Fruit fly (Drosophila melanogaster) whole organism, embryonic: ENCODE measurements around the gene ppk24.
A peak's percentile ranks its signal among the peaks of the same experiment; 100 is the strongest.

ENCODE experiments used
- Abd-B ChIP-seq: fragments of 200-800 bp; sonication (Bioruptor generic); optimal IDR thresholded peaks from 2 replicates; lab custom pipeline; 2018; ENCODE audit warnings: missing biosample characterization, mild to moderate bottlenecking, missing genetic modification characterization, moderate library complexity
- Aef1 ChIP-seq: fragments of 200-800 bp; sonication (Bioruptor generic); IDR thresholded peaks from 3 replicates; pipeline ENCODE4 v1.3.6; 2022; ENCODE audit warnings: missing biosample characterization, missing genetic modification characterization
- CG11560 ChIP-seq: fragments of 200-800 bp; sonication (Bioruptor generic); IDR thresholded peaks from 3 replicates; pipeline ENCODE4 v1.3.6; 2022; ENCODE audit warnings: missing biosample characterization, missing genetic modification characterization
- CG14441 ChIP-seq: fragments of 200-800 bp; sonication (Bioruptor generic); IDR thresholded peaks from 2 replicates; pipeline ENCODE4 v1.3.6; 2022; ENCODE audit warnings: missing biosample characterization, missing genetic modification characterization
- CG2120 ChIP-seq: fragments of 200-800 bp; sonication (Bioruptor generic); optimal IDR thresholded peaks from 3 replicates; lab custom pipeline; 2016; ENCODE audit warnings: missing biosample characterization, missing genetic modification characterization
- CG30020 ChIP-seq: fragments of 200-800 bp; optimal IDR thresholded peaks from 2 replicates; lab custom pipeline; 2019; ENCODE audit warnings: missing biosample characterization, mild to moderate bottlenecking, missing genetic modification characterization, moderate library complexity
- CG30431 ChIP-seq: fragments of 200-800 bp; sonication (Bioruptor generic); optimal IDR thresholded peaks from 2 replicates; lab custom pipeline; 2017; ENCODE audit warnings: missing biosample characterization, missing genetic modification characterization
- CG3281 ChIP-seq: fragments of 200-800 bp; sonication (Bioruptor generic); optimal IDR thresholded peaks from 3 replicates; lab custom pipeline; 2017; ENCODE audit warnings: missing biosample characterization, mild to moderate bottlenecking, missing genetic modification characterization
- CG3726 ChIP-seq: fragments of 200-800 bp; sonication (Bioruptor generic); IDR thresholded peaks from 3 replicates; pipeline ENCODE4, ENCODE4 v1.3.6; 2022; ENCODE audit warnings: missing biosample characterization, missing genetic modification characterization
- CG3995 ChIP-seq: fragments of 200-800 bp; sonication (Bioruptor generic); optimal IDR thresholded peaks from 3 replicates; lab custom pipeline; 2016; ENCODE audit warnings: missing biosample characterization, missing genetic modification characterization
- CG43689 ChIP-seq: fragments of 200-800 bp; sonication (Bioruptor generic); IDR thresholded peaks from 2 replicates; pipeline ENCODE4 v1.3.6; 2022; ENCODE audit warnings: missing biosample characterization, missing genetic modification characterization
- CG5180 ChIP-seq: fragments of 200-800 bp; sonication (Bioruptor generic); optimal IDR thresholded peaks from 3 replicates; lab custom pipeline; 2017; ENCODE audit warnings: missing biosample characterization, missing genetic modification characterization, mild to moderate bottlenecking, moderate library complexity, missing genetic modification reagents
- CG6765 ChIP-seq: fragments of 200-800 bp; sonication (Bioruptor generic); optimal IDR thresholded peaks from 3 replicates; lab custom pipeline; 2017; ENCODE audit warnings: missing biosample characterization, mild to moderate bottlenecking, missing genetic modification characterization
- CG7745 ChIP-seq: fragments of 200-800 bp; sonication (Bioruptor generic); optimal IDR thresholded peaks from 2 replicates; lab custom pipeline; 2018; ENCODE audit warnings: missing biosample characterization, mild to moderate bottlenecking, missing genetic modification characterization, moderate library complexity
- CG8765 ChIP-seq: fragments of 200-800 bp; sonication (Bioruptor generic); IDR thresholded peaks from 2 replicates; pipeline ENCODE4 v1.3.6; 2022; ENCODE audit warnings: missing biosample characterization, missing genetic modification characterization
- CG8924 ChIP-seq: fragments of 200-800 bp; optimal IDR thresholded peaks from 3 replicates; lab custom pipeline; 2019; ENCODE audit warnings: missing biosample characterization, mild to moderate bottlenecking, missing genetic modification characterization, moderate library complexity
- CG9797 ChIP-seq: fragments of 200-800 bp; sonication (Bioruptor generic); optimal IDR thresholded peaks from 3 replicates; lab custom pipeline; 2018; ENCODE audit warnings: missing biosample characterization, mild to moderate bottlenecking, missing genetic modification characterization
- CHES-1-like ChIP-seq: fragments of 200-800 bp; sonication (Bioruptor generic); optimal IDR thresholded peaks from 2 replicates; lab custom pipeline; 2016; ENCODE audit warnings: missing biosample characterization, missing genetic modification characterization
- CrebB ChIP-seq: fragments of 200-800 bp; sonication (Bioruptor generic); optimal IDR thresholded peaks from 3 replicates; lab custom pipeline; 2018; ENCODE audit warnings: missing biosample characterization, mild to moderate bottlenecking, missing genetic modification characterization
- Dll ChIP-seq: fragments of 200-800 bp; sonication (Bioruptor generic); IDR thresholded peaks from 4 replicates; pipeline ENCODE4 v1.3.6; 2022; ENCODE audit warnings: missing biosample characterization, missing genetic modification characterization; ENCODE audit not compliant: partially characterized antibody
- Fer1 ChIP-seq: fragments of 200-800 bp; sonication (Bioruptor generic); optimal IDR thresholded peaks from 2 replicates; lab custom pipeline; 2017; ENCODE audit warnings: missing biosample characterization, mild to moderate bottlenecking, missing genetic modification characterization
- Hey ChIP-seq: fragments of 200-800 bp; sonication (Bioruptor generic); optimal IDR thresholded peaks from 3 replicates; lab custom pipeline; 2018; ENCODE audit warnings: missing biosample characterization, mild to moderate bottlenecking, missing genetic modification characterization
- Hr51 ChIP-seq, 2 experiments: fragments of 200-800 bp; sonication (Bioruptor generic); optimal IDR thresholded peaks; 2 replicates in 1 of 2; 3 replicates in 1 of 2; lab custom pipeline; 2016 to 2018; ENCODE audit warnings: missing biosample characterization in 2 of 2, missing genetic modification characterization in 2 of 2, mild to moderate bottlenecking in 1 of 2, moderate library complexity in 1 of 2
- NC2α ChIP-seq: fragments of 200-800 bp; sonication (Bioruptor generic); optimal IDR thresholded peaks from 2 replicates; lab custom pipeline; 2016; ENCODE audit warnings: missing biosample characterization, missing genetic modification characterization
- Nf-YB ChIP-seq: fragments of 200-800 bp; sonication (Bioruptor generic); optimal IDR thresholded peaks from 3 replicates; lab custom pipeline; 2019; ENCODE audit warnings: missing biosample characterization, mild to moderate bottlenecking, missing genetic modification characterization, moderate library complexity
- Ssrp ChIP-seq: fragments of 200-800 bp; sonication (Bioruptor generic); optimal IDR thresholded peaks from 2 replicates; lab custom pipeline; 2018; ENCODE audit warnings: missing biosample characterization, mild to moderate bottlenecking, missing genetic modification characterization, moderate library complexity
- bab2 ChIP-seq: fragments of 200-800 bp; sonication (Bioruptor generic); optimal IDR thresholded peaks from 2 replicates; lab custom pipeline; 2016; ENCODE audit warnings: missing biosample characterization, missing genetic modification characterization
- bsh ChIP-seq, 2 experiments: fragments of 200-800 bp; sonication (Bioruptor generic); optimal IDR thresholded peaks; 2 replicates each; lab custom pipeline; 2017 to 2018; ENCODE audit warnings: mild to moderate bottlenecking in 2 of 2, missing biosample characterization in 2 of 2, missing genetic modification characterization in 2 of 2, moderate library complexity in 1 of 2
- btn ChIP-seq: fragments of 200-800 bp; sonication (Bioruptor generic); optimal IDR thresholded peaks from 2 replicates; lab custom pipeline; 2016; ENCODE audit warnings: missing biosample characterization, missing genetic modification characterization
- cas ChIP-seq: fragments of 200-800 bp; sonication (Bioruptor generic); IDR thresholded peaks from 2 replicates; pipeline ENCODE4 v1.3.6; 2022; ENCODE audit warnings: missing biosample characterization, missing genetic modification characterization
- cg ChIP-seq: fragments of 200-800 bp; sonication (Bioruptor generic); optimal IDR thresholded peaks from 3 replicates; lab custom pipeline; 2019; ENCODE audit warnings: missing biosample characterization, mild to moderate bottlenecking, missing genetic modification characterization, moderate library complexity
- crc ChIP-seq: fragments of 200-800 bp; sonication (Bioruptor generic); optimal IDR thresholded peaks from 2 replicates; lab custom pipeline; 2016; ENCODE audit warnings: missing biosample characterization, missing genetic modification characterization
- crp ChIP-seq, 2 experiments: fragments of 200-800 bp; sonication (Bioruptor generic); optimal IDR thresholded peaks; 2 replicates in 1 of 2; 3 replicates in 1 of 2; lab custom pipeline; 2017; ENCODE audit warnings: missing biosample characterization in 2 of 2, missing genetic modification characterization in 2 of 2, mild to moderate bottlenecking in 1 of 2, moderate library complexity in 1 of 2
- dimm ChIP-seq: fragments of 200-800 bp; sonication (Bioruptor generic); IDR thresholded peaks from 2 replicates; pipeline ENCODE4 v1.3.6; 2022; ENCODE audit warnings: missing biosample characterization, missing genetic modification characterization
- fd102C ChIP-seq: fragments of 200-800 bp; sonication (Bioruptor generic); optimal IDR thresholded peaks from 2 replicates; lab custom pipeline; 2018; ENCODE audit warnings: missing biosample characterization, mild to moderate bottlenecking, missing genetic modification characterization, moderate library complexity
- gcm2 ChIP-seq: fragments of 200-800 bp; sonication (Bioruptor generic); optimal IDR thresholded peaks from 2 replicates; lab custom pipeline; 2016; ENCODE audit warnings: missing biosample characterization, missing genetic modification characterization
- grau ChIP-seq: fragments of 200-800 bp; optimal IDR thresholded peaks from 3 replicates; lab custom pipeline; 2019; ENCODE audit warnings: missing biosample characterization, mild to moderate bottlenecking, missing genetic modification characterization, moderate library complexity
- gsb ChIP-seq: fragments of 200-800 bp; sonication (Bioruptor generic); IDR thresholded peaks from 2 replicates; pipeline ENCODE4 v1.3.6; 2022; ENCODE audit warnings: missing biosample characterization, missing genetic modification characterization
- ind ChIP-seq: fragments of 200-800 bp; sonication (Bioruptor generic); optimal IDR thresholded peaks from 3 replicates; lab custom pipeline; 2016; ENCODE audit warnings: missing biosample characterization, missing genetic modification characterization
- nerfin-2 ChIP-seq: fragments of 200-800 bp; sonication (Bioruptor generic); IDR thresholded peaks from 2 replicates; pipeline ENCODE4 v1.3.6; 2022; ENCODE audit warnings: missing biosample characterization, missing genetic modification characterization; ENCODE audit not compliant: partially characterized antibody
- onecut ChIP-seq: fragments of 200-800 bp; sonication (Bioruptor generic); IDR thresholded peaks from 2 replicates; pipeline ENCODE4 v1.3.6; 2022; ENCODE audit warnings: missing biosample characterization, missing genetic modification characterization
- pan ChIP-seq, 4 experiments: fragments of >200 bp in 3 of 4; fragments of 200-800 bp in 1 of 4; sonication (Bioruptor generic) in 1 of 4; optimal IDR thresholded peaks in 3 of 4; IDR thresholded peaks in 1 of 4; 2 replicates each; pipeline versions ENCODE4 v1.3.6 to Lab custom; 2017 to 2022; ENCODE audit warnings: missing biosample characterization in 2 of 4, missing genetic modification characterization in 2 of 4, mixed read lengths in 1 of 4
- prd ChIP-seq, 3 experiments: fragments of >200 bp in 2 of 3; fragments of 200-800 bp in 1 of 3; sonication (Bioruptor generic) in 1 of 3; optimal IDR thresholded peaks in 2 of 3; IDR thresholded peaks in 1 of 3; 2 replicates in 2 of 3; 3 replicates in 1 of 3; pipeline versions ENCODE4 v1.3.6 to Lab custom; 2017 to 2022; ENCODE audit warnings: missing biosample characterization in 1 of 3, missing genetic modification characterization in 1 of 3
- ranshi ChIP-seq: fragments of 200-800 bp; sonication (Bioruptor generic); IDR thresholded peaks from 2 replicates; pipeline ENCODE4 v1.3.6; 2022; ENCODE audit warnings: missing biosample characterization, missing genetic modification characterization
- sens ChIP-seq: fragments of 200-800 bp; sonication (Bioruptor generic); peaks from one replicate; lab custom pipeline; 2016; ENCODE audit warnings: missing biosample characterization, missing genetic modification characterization
- sima ChIP-seq: fragments of 200-800 bp; sonication (Bioruptor generic); optimal IDR thresholded peaks from 2 replicates; lab custom pipeline; 2016; ENCODE audit warnings: missing biosample characterization, missing genetic modification characterization
- sqz ChIP-seq: fragments of 200-800 bp; sonication (Bioruptor generic); optimal IDR thresholded peaks from 3 replicates; lab custom pipeline; 2018; ENCODE audit warnings: missing biosample characterization, mild to moderate bottlenecking, missing genetic modification characterization
- stwl ChIP-seq: fragments of 200-800 bp; sonication (Bioruptor generic); optimal IDR thresholded peaks from 3 replicates; lab custom pipeline; 2018; ENCODE audit warnings: missing biosample characterization, mild to moderate bottlenecking, missing genetic modification characterization, moderate library complexity
- ttk ChIP-seq: fragments of 200-800 bp; sonication (Bioruptor generic); IDR thresholded peaks from 2 replicates; pipeline ENCODE4 v2.1.2; 2022; ENCODE audit warnings: missing biosample characterization, missing genetic modification characterization
- vnd ChIP-seq: fragments of 200-800 bp; sonication (Bioruptor generic); IDR thresholded peaks from 3 replicates; pipeline ENCODE4 v1.3.6; 2022; ENCODE audit warnings: missing biosample characterization, missing genetic modification characterization; ENCODE audit not compliant: partially characterized antibody
- yki ChIP-seq: fragments of >200 bp; optimal IDR thresholded peaks from 3 replicates; lab custom pipeline; 2018

ppk24 gene

dm6 chr3R:31254808-31255207 lies 10.7 kb upstream of the ppk24 start, which contains the start of the genes CG1750 and spn-F (continued):
- TF ChIP-seq CG11560 (tag; lab: Robert Waterston, UW) (no peak), CG14441 (GFP tag; lab: Robert Waterston, UW) (no peak), CG43689 (no peak), Fer1 (GFP tag; lab: Kevin White, UChicago) (no peak), bsh (GFP tag; optimal IDR thresholded peaks at IDR 0.05; lab: Kevin White, UChicago) (no peak), sima (GFP tag; lab: Kevin White, UChicago) (no peak), crp (GFP tag; optimal IDR thresholded peaks at IDR 0.05; lab: Kevin White, UChicago) (peak; percentile 81 to 95), CrebB (tag; lab: Kevin White, UChicago) (no peak), nerfin-2 (GFP tag; lab: Robert Waterston, UW) (no peak), cg (GFP tag; lab: Kevin White, UChicago) (no peak), CG5180 (GFP tag; lab: Kevin White, UChicago) (no peak), CG2120 (GFP tag; lab: Kevin White, UChicago) (no peak), CG9797 (peak; percentile 75), sens (GFP tag; lab: Kevin White, UChicago) (peak; percentile 60), yki (lab: Kevin White, UChicago) (no peak), CG7745 (tag; lab: Kevin White, UChicago) (no peak), ttk (GFP tag; lab: Robert Waterston, UW) (no peak), NC2α (GFP tag; lab: Kevin White, UChicago) (no peak), Aef1 (no peak), dimm (GFP tag; lab: Robert Waterston, UW) (no peak), Hey (tag; lab: Kevin White, UChicago) (no peak), onecut (GFP tag; lab: Robert Waterston, UW) (no peak), CHES-1-like (GFP tag; lab: Kevin White, UChicago) (no peak), cas (no peak), gcm2 (GFP tag; lab: Kevin White, UChicago) (no peak), sqz (GFP tag; lab: Kevin White, UChicago) (no peak), CG3995 (GFP tag; lab: Kevin White, UChicago) (peak; percentile 84), grau (tag; lab: Kevin White, UChicago) (no peak), vnd (GFP tag; lab: Robert Waterston, UW) (no peak), CG6765 (GFP tag; lab: Kevin White, UChicago) (no peak), Ssrp (tag; lab: Kevin White, UChicago) (no peak), pan (optimal IDR thresholded peaks at IDR 0.05; lab: Kevin White, UChicago) (no peak), pan (GFP tag; optimal IDR thresholded peaks at IDR 0.05 in 1 of 2, IDR thresholded peaks at IDR 0.05 in 1 of 2) (no peak), CG30431 (no peak), CG8765 (GFP tag; lab: Robert Waterston, UW) (no peak), bab2 (no peak), Dll (GFP tag; lab: Robert Waterston, UW) (peak; percentile 89), CG3281 (GFP tag; lab: Kevin White, UChicago) (no peak), gsb (GFP tag; lab: Robert Waterston, UW) (no peak), CG8924 (no peak), Nf-YB (GFP tag; lab: Kevin White, UChicago) (no peak), ind (GFP tag; lab: Kevin White, UChicago) (no peak), Abd-B (GFP tag; lab: Kevin White, UChicago) (peak; percentile 33), prd (optimal IDR thresholded peaks at IDR 0.05; lab: Kevin White, UChicago) (no peak), prd (GFP tag; IDR thresholded peaks at IDR 0.05; lab: Robert Waterston, UW) (no peak), fd102C (GFP tag; lab: Kevin White, UChicago) (no peak), Hr51 (GFP tag; optimal IDR thresholded peaks at IDR 0.05; lab: Kevin White, UChicago) (no peak), CG3726 (GFP tag; lab: Robert Waterston, UW) (no peak), stwl (tag; lab: Kevin White, UChicago) (peak; percentile 64), btn (no peak), crc (GFP tag; lab: Kevin White, UChicago) (no peak), ranshi (GFP tag; lab: Robert Waterston, UW) (no peak), CG30020 (tag; lab: Kevin White, UChicago) (no peak)
